Fruit fly (Drosophila melanogaster) whole organism, embryonic: ENCODE data around the gene Myo28B1.
A peak's percentile ranks its signal among the peaks of the same experiment; 100 is the strongest.

Experiments
- Atf6 ChIP-seq: fragments of 200-800 bp; sonication (Bioruptor generic); IDR thresholded peaks from 2 replicates; pipeline ENCODE4 v1.3.6; 2022; ENCODE audit warnings: missing biosample characterization, missing genetic modification characterization
- Bdp1 ChIP-seq: fragments of 200-800 bp; sonication (Bioruptor generic); optimal IDR thresholded peaks from 3 replicates; lab custom pipeline; 2016; ENCODE audit warnings: missing biosample characterization, missing genetic modification characterization
- CG10209 ChIP-seq: fragments of 200-800 bp; sonication (Bioruptor generic); optimal IDR thresholded peaks from 3 replicates; lab custom pipeline; 2017; ENCODE audit warnings: missing biosample characterization, mild to moderate bottlenecking, missing genetic modification characterization, missing genetic modification reagents
- CG10274 ChIP-seq: fragments of 200-800 bp; sonication (Bioruptor generic); optimal IDR thresholded peaks from 3 replicates; lab custom pipeline; 2017; ENCODE audit warnings: missing biosample characterization, mild to moderate bottlenecking, missing genetic modification characterization
- CG10321 ChIP-seq: fragments of 200-800 bp; sonication (Bioruptor generic); IDR thresholded peaks from 2 replicates; pipeline ENCODE4 v1.3.6; 2022; ENCODE audit warnings: missing biosample characterization, missing genetic modification characterization
- CG10654 ChIP-seq: fragments of 200-800 bp; sonication (Bioruptor generic); optimal IDR thresholded peaks from 2 replicates; lab custom pipeline; 2016; ENCODE audit warnings: missing biosample characterization, missing genetic modification characterization
- CG11456 ChIP-seq: fragments of 200-800 bp; sonication (Bioruptor generic); IDR thresholded peaks from 3 replicates; pipeline ENCODE4 v1.3.6; 2022; ENCODE audit warnings: missing biosample characterization, missing genetic modification characterization
- CG12155 ChIP-seq: fragments of 200-800 bp; sonication (Bioruptor generic); optimal IDR thresholded peaks from 3 replicates; lab custom pipeline; 2016; ENCODE audit warnings: missing biosample characterization, missing genetic modification characterization
- CG12219 ChIP-seq: fragments of 200-800 bp; sonication (Bioruptor generic); optimal IDR thresholded peaks from 3 replicates; lab custom pipeline; 2018; ENCODE audit warnings: missing biosample characterization, mild to moderate bottlenecking, missing genetic modification characterization
- CG12299 ChIP-seq: fragments of 200-800 bp; sonication (Bioruptor generic); optimal IDR thresholded peaks from 2 replicates; lab custom pipeline; 2018; ENCODE audit warnings: missing biosample characterization, mild to moderate bottlenecking, missing genetic modification characterization
- CG12391 ChIP-seq: fragments of 200-800 bp; sonication (Bioruptor generic); optimal IDR thresholded peaks from 3 replicates; lab custom pipeline; 2018; ENCODE audit warnings: missing biosample characterization, mild to moderate bottlenecking, missing genetic modification characterization, moderate library complexity
- CG12942 ChIP-seq: fragments of 200-800 bp; sonication (Bioruptor generic); optimal IDR thresholded peaks from 3 replicates; lab custom pipeline; 2016; ENCODE audit warnings: missing biosample characterization, missing genetic modification characterization
- CG13894 ChIP-seq: fragments of 200-800 bp; sonication (Bioruptor generic); optimal IDR thresholded peaks from 3 replicates; lab custom pipeline; 2018; ENCODE audit warnings: missing biosample characterization, mild to moderate bottlenecking, missing genetic modification characterization, moderate library complexity
- CG14710 ChIP-seq: fragments of 200-800 bp; sonication (Bioruptor generic); optimal IDR thresholded peaks from 3 replicates; lab custom pipeline; 2019; ENCODE audit warnings: missing biosample characterization, mild to moderate bottlenecking, missing genetic modification characterization, moderate library complexity
- CG15514 ChIP-seq: fragments of 200-800 bp; sonication (Bioruptor generic); optimal IDR thresholded peaks from 3 replicates; lab custom pipeline; 2017; ENCODE audit warnings: missing biosample characterization, missing genetic modification characterization, mild to moderate bottlenecking, moderate library complexity, missing genetic modification reagents
- CG18011 ChIP-seq: fragments of 200-800 bp; sonication (Bioruptor generic); optimal IDR thresholded peaks from 2 replicates; lab custom pipeline; 2017; ENCODE audit warnings: missing biosample characterization, missing genetic modification characterization, mild to moderate bottlenecking, moderate library complexity, missing genotype
- CG3726 ChIP-seq: fragments of 200-800 bp; sonication (Bioruptor generic); IDR thresholded peaks from 3 replicates; pipeline ENCODE4, ENCODE4 v1.3.6; 2022; ENCODE audit warnings: missing biosample characterization, missing genetic modification characterization
- CG4617 ChIP-seq: fragments of 200-800 bp; sonication (Bioruptor generic); optimal IDR thresholded peaks from 3 replicates; lab custom pipeline; 2016; ENCODE audit warnings: missing biosample characterization, missing genetic modification characterization, borderline replicate concordance
- CG6175 ChIP-seq: fragments of 200-800 bp; sonication (Bioruptor generic); IDR thresholded peaks from 3 replicates; pipeline ENCODE4 v1.3.6; 2022; ENCODE audit warnings: missing biosample characterization, missing genetic modification characterization
- CkIIα-i1 ChIP-seq: fragments of 200-800 bp; sonication (Bioruptor generic); IDR thresholded peaks from 2 replicates; pipeline ENCODE4 v1.3.6; 2022; ENCODE audit warnings: missing biosample characterization, missing genetic modification characterization
- Doc2 ChIP-seq: fragments of 200-800 bp; sonication (Bioruptor generic); IDR thresholded peaks from 2 replicates; pipeline ENCODE4 v1.3.6; 2022; ENCODE audit warnings: missing biosample characterization, missing genetic modification characterization
- GATAe ChIP-seq: fragments of 200-800 bp; sonication (Bioruptor generic); conservative IDR thresholded peaks from 2 replicates; pipeline ENCODE4 v1.3.6; 2022; ENCODE audit warnings: missing biosample characterization, missing genetic modification characterization
- Gug ChIP-seq: fragments of 200-800 bp; sonication (Bioruptor generic); IDR thresholded peaks from 4 replicates; pipeline ENCODE4 v1.3.6; 2022; ENCODE audit warnings: missing biosample characterization, missing genetic modification characterization
- H2.0 ChIP-seq: fragments of 200-800 bp; sonication (Bioruptor generic); IDR thresholded peaks from 2 replicates; pipeline ENCODE4 v1.3.6; 2022; ENCODE audit warnings: missing biosample characterization, missing genetic modification characterization
- HmgD ChIP-seq: fragments of 200-800 bp; sonication (Bioruptor generic); optimal IDR thresholded peaks from 3 replicates; lab custom pipeline; 2016; ENCODE audit warnings: missing biosample characterization, missing genetic modification characterization
- Hr3 ChIP-seq: fragments of 200-800 bp; sonication (Bioruptor generic); optimal IDR thresholded peaks from 3 replicates; lab custom pipeline; 2016; ENCODE audit warnings: missing biosample characterization, missing genetic modification characterization
- Lhr ChIP-seq: fragments of 200-800 bp; sonication (Bioruptor generic); optimal IDR thresholded peaks from 3 replicates; lab custom pipeline; 2017; ENCODE audit warnings: mild to moderate bottlenecking, missing biosample characterization, missing genetic modification reagents, missing genetic modification characterization
- NC2β ChIP-seq: fragments of 200-800 bp; sonication (Bioruptor generic); optimal IDR thresholded peaks from 2 replicates; lab custom pipeline; 2016; ENCODE audit warnings: missing biosample characterization, missing genetic modification characterization
- Nf-YB ChIP-seq: fragments of 200-800 bp; sonication (Bioruptor generic); optimal IDR thresholded peaks from 3 replicates; lab custom pipeline; 2019; ENCODE audit warnings: missing biosample characterization, mild to moderate bottlenecking, missing genetic modification characterization, moderate library complexity
- TFAM ChIP-seq: fragments of 200-800 bp; sonication (Bioruptor generic); optimal IDR thresholded peaks from 2 replicates; lab custom pipeline; 2017; ENCODE audit warnings: missing biosample characterization, missing genetic modification characterization, inconsistent platforms
- Taf1 ChIP-seq: fragments of 200-800 bp; sonication (Bioruptor generic); IDR thresholded peaks from 2 replicates; pipeline ENCODE4 v1.3.6; 2022; ENCODE audit warnings: missing biosample characterization, missing genetic modification characterization
- Xrp1 ChIP-seq: fragments of 200-800 bp; sonication (Bioruptor generic); IDR thresholded peaks from 2 replicates; pipeline ENCODE4 v1.3.6; 2022; ENCODE audit warnings: missing biosample characterization, missing genetic modification characterization
- amos ChIP-seq: fragments of 200-800 bp; sonication (Bioruptor generic); IDR thresholded peaks from 2 replicates; pipeline ENCODE4 v1.3.6; 2022; ENCODE audit warnings: missing biosample characterization, missing genetic modification characterization; ENCODE audit not compliant: partially characterized antibody
- bcd ChIP-seq: fragments of 200-800 bp; sonication (Bioruptor generic); optimal IDR thresholded peaks from 2 replicates; lab custom pipeline; 2017; ENCODE audit warnings: missing biosample characterization, mild to moderate bottlenecking, missing genetic modification characterization
- bsh ChIP-seq, 2 experiments: fragments of 200-800 bp; sonication (Bioruptor generic); optimal IDR thresholded peaks; 2 replicates each; lab custom pipeline; 2017 to 2018; ENCODE audit warnings: mild to moderate bottlenecking in 2 of 2, missing biosample characterization in 2 of 2, missing genetic modification characterization in 2 of 2, moderate library complexity in 1 of 2
- chm ChIP-seq: fragments of 200-800 bp; sonication (Bioruptor generic); IDR thresholded peaks from 2 replicates; pipeline ENCODE4 v1.3.6; 2022; ENCODE audit warnings: missing biosample characterization, missing genetic modification characterization
- croc ChIP-seq: fragments of 200-800 bp; sonication (Bioruptor generic); conservative IDR thresholded peaks from 3 replicates; pipeline ENCODE4 v1.3.6; 2022; ENCODE audit warnings: missing biosample characterization, missing genetic modification characterization
- gem ChIP-seq: fragments of 200-800 bp; sonication (Bioruptor generic); optimal IDR thresholded peaks from 2 replicates; lab custom pipeline; 2019; ENCODE audit warnings: missing biosample characterization, mild to moderate bottlenecking, missing genetic modification characterization, moderate library complexity
- ham ChIP-seq: fragments of 200-800 bp; sonication (Bioruptor generic); IDR thresholded peaks from 2 replicates; pipeline ENCODE4 v1.3.6; 2022; ENCODE audit warnings: missing biosample characterization, missing genetic modification characterization
- ind ChIP-seq: fragments of 200-800 bp; sonication (Bioruptor generic); optimal IDR thresholded peaks from 3 replicates; lab custom pipeline; 2016; ENCODE audit warnings: missing biosample characterization, missing genetic modification characterization
- jigr1 ChIP-seq: fragments of 200-800 bp; sonication (Bioruptor generic); IDR thresholded peaks from 3 replicates; pipeline ENCODE4 v1.3.6; 2022; ENCODE audit warnings: missing biosample characterization, missing genetic modification characterization
- mam ChIP-seq: fragments of 200-800 bp; sonication (Bioruptor generic); optimal IDR thresholded peaks from 3 replicates; lab custom pipeline; 2016; ENCODE audit warnings: missing biosample characterization, missing genetic modification characterization
- mld ChIP-seq: fragments of 200-800 bp; sonication (Bioruptor generic); IDR thresholded peaks from 3 replicates; pipeline ENCODE4 v1.3.6; 2022; ENCODE audit warnings: missing biosample characterization, missing genetic modification characterization; ENCODE audit not compliant: partially characterized antibody
- pan ChIP-seq, 4 experiments: fragments of >200 bp in 3 of 4; fragments of 200-800 bp in 1 of 4; sonication (Bioruptor generic) in 1 of 4; optimal IDR thresholded peaks in 3 of 4; IDR thresholded peaks in 1 of 4; 2 replicates each; pipeline versions ENCODE4 v1.3.6 to Lab custom; 2017 to 2022; ENCODE audit warnings: missing biosample characterization in 2 of 4, missing genetic modification characterization in 2 of 4, mixed read lengths in 1 of 4
- pzg ChIP-seq: fragments of 200-800 bp; sonication (Bioruptor generic); optimal IDR thresholded peaks from 3 replicates; lab custom pipeline; 2018; ENCODE audit warnings: missing biosample characterization, mild to moderate bottlenecking, missing genetic modification characterization, moderate library complexity
- slp2 ChIP-seq: fragments of 200-800 bp; sonication (Bioruptor generic); optimal IDR thresholded peaks from 2 replicates; lab custom pipeline; 2016; ENCODE audit warnings: missing biosample characterization, missing genetic modification characterization
- tgo ChIP-seq: fragments of 200-800 bp; sonication (Bioruptor generic); IDR thresholded peaks from 3 replicates; pipeline ENCODE4 v1.3.6; 2022; ENCODE audit warnings: missing biosample characterization, missing genetic modification characterization
- wor ChIP-seq: fragments of 200-800 bp; sonication (Bioruptor generic); IDR thresholded peaks from 2 replicates; pipeline ENCODE4 v1.3.6; 2022; ENCODE audit warnings: missing biosample characterization, missing genetic modification characterization
- z ChIP-seq: fragments of 200-800 bp; sonication (Bioruptor generic); IDR thresholded peaks from 3 replicates; pipeline ENCODE4 v1.3.6; 2022; ENCODE audit warnings: missing biosample characterization, missing genetic modification characterization

Myo28B1 gene

dm6 chr2L:7641606-7642190 is 24.1 kb upstream of the Myo28B1 start (continued):
- TF ChIP-seq ham (GFP tag; lab: Robert Waterston, UW) (peak; percentile 75; the same call in 1 of the 2 replicates), CG10321 (GFP tag; lab: Robert Waterston, UW) (0 out of 2 replicates have a peak, but pooled peaks have one; percentile 47), gem (tag; lab: Kevin White, UChicago) (peak; percentile 73), ind (GFP tag; lab: Kevin White, UChicago) (no peak), CG12391 (tag; lab: Kevin White, UChicago) (peak; percentile 77), HmgD (GFP tag; lab: Kevin White, UChicago) (peak; percentile 98), bcd (GFP tag; lab: Kevin White, UChicago) (peak; percentile 35), GATAe (GFP tag; lab: Robert Waterston, UW) (0 out of 2 replicates have a peak, but pooled peaks have one; percentile 36), CG13894 (no peak), CG18011 (GFP tag; lab: Kevin White, UChicago) (peak; percentile 71), Gug (peak; percentile 88), CG6175 (GFP tag; lab: Robert Waterston, UW) (peak; percentile 73; the same call in 2 of the 3 replicates), CG12219 (peak; percentile 69), bsh (GFP tag; optimal IDR thresholded peaks at IDR 0.05; lab: Kevin White, UChicago) (no peak), Lhr (GFP tag; lab: Kevin White, UChicago) (peak; percentile 66), slp2 (GFP tag; lab: Kevin White, UChicago) (peak; percentile 93), z (GFP tag; lab: Robert Waterston, UW) (no peak), Atf6 (GFP tag; lab: Robert Waterston, UW) (peak; percentile 77), Hr3 (GFP tag; lab: Kevin White, UChicago) (peak; percentile 84), Taf1 (GFP tag; lab: Robert Waterston, UW) (peak; percentile 31; the same call in 1 of the 2 replicates), mld (GFP tag; lab: Robert Waterston, UW) (no peak), tgo (GFP tag; lab: Robert Waterston, UW) (peak; percentile 76), CG12299 (tag; lab: Kevin White, UChicago) (no peak), amos (GFP tag; lab: Robert Waterston, UW) (peak; percentile 45), CG3726 (GFP tag; lab: Robert Waterston, UW) (peak; percentile 79; the same call in 2 of the 3 replicates), chm (GFP tag; lab: Robert Waterston, UW) (peak; percentile 91), CG15514 (GFP tag; lab: Kevin White, UChicago) (no peak), CG4617 (GFP tag; lab: Kevin White, UChicago) (peak; percentile 86), CG11456 (peak; percentile 97), croc (GFP tag; lab: Robert Waterston, UW) (peak; percentile 61), jigr1 (GFP tag; lab: Robert Waterston, UW) (peak; percentile 49; the same call in 1 of the 3 replicates), CG12155 (peak; percentile 51), CG10654 (GFP tag; lab: Kevin White, UChicago) (no peak), Bdp1 (GFP tag; lab: Kevin White, UChicago) (peak; percentile 85), pzg (GFP tag; lab: Kevin White, UChicago) (no peak), mam (GFP tag; lab: Kevin White, UChicago) (peak; percentile 74), Nf-YB (GFP tag; lab: Kevin White, UChicago) (peak; percentile 46), CG10209 (GFP tag; lab: Kevin White, UChicago) (peak; percentile 79), CkIIα-i1 (GFP tag; lab: Robert Waterston, UW) (peak; percentile 62), Doc2 (GFP tag; lab: Robert Waterston, UW) (peak; percentile 58; the same call in 1 of the 2 replicates), CG14710 (no peak), TFAM (no peak), H2.0 (GFP tag; lab: Robert Waterston, UW) (peak; percentile 75), CG10274 (no peak), Xrp1 (0 out of 2 replicates have a peak, but pooled peaks have one; percentile 23), NC2β (GFP tag; lab: Kevin White, UChicago) (peak; percentile 94), CG12942 (peak; percentile 73), wor (GFP tag; lab: Robert Waterston, UW) (0 out of 2 replicates have a peak, but pooled peaks have one; percentile 16), pan (optimal IDR thresholded peaks at IDR 0.05; lab: Kevin White, UChicago) (no peak), pan (GFP tag; optimal IDR thresholded peaks at IDR 0.05 in 1 of 2, IDR thresholded peaks at IDR 0.05 in 1 of 2) (peak in 1 of 2 experiments; percentile 80)
